Fruit fly (Drosophila melanogaster) whole organism, embryonic: ENCODE data around the gene CG11723.

Experiments used
- CG10543 ChIP-seq: fragments of 200-800 bp; sonication (Bioruptor generic); optimal IDR thresholded peaks from 3 replicates; lab custom pipeline; 2017; ENCODE audit warnings: missing biosample characterization, mild to moderate bottlenecking, missing genetic modification characterization, moderate library complexity
- CG10565 ChIP-seq: fragments of 200-800 bp; sonication (Bioruptor generic); optimal IDR thresholded peaks from 3 replicates; lab custom pipeline; 2016; ENCODE audit warnings: missing biosample characterization, mild to moderate bottlenecking, missing genetic modification characterization
- CG11247 ChIP-seq: fragments of 200-800 bp; sonication (Bioruptor generic); IDR thresholded peaks from 2 replicates; pipeline ENCODE4 v1.3.6; 2022; ENCODE audit warnings: missing biosample characterization, missing genetic modification characterization
- CG12236 ChIP-seq: fragments of 200-800 bp; sonication (Bioruptor generic); optimal IDR thresholded peaks from 2 replicates; lab custom pipeline; 2016; ENCODE audit warnings: missing biosample characterization, missing genetic modification characterization
- CG1233 ChIP-seq: fragments of 200-800 bp; sonication (Bioruptor generic); optimal IDR thresholded peaks from 4 replicates; lab custom pipeline; 2018; ENCODE audit warnings: missing biosample characterization, mild to moderate bottlenecking, missing genetic modification characterization
- CG12391 ChIP-seq: fragments of 200-800 bp; sonication (Bioruptor generic); optimal IDR thresholded peaks from 3 replicates; lab custom pipeline; 2018; ENCODE audit warnings: missing biosample characterization, mild to moderate bottlenecking, missing genetic modification characterization, moderate library complexity
- CG13624 ChIP-seq: fragments of 200-800 bp; sonication (Bioruptor generic); optimal IDR thresholded peaks from 2 replicates; lab custom pipeline; 2016; ENCODE audit warnings: missing biosample characterization, missing genetic modification characterization
- CG16863 ChIP-seq: fragments of 200-800 bp; sonication (Bioruptor generic); optimal IDR thresholded peaks from 3 replicates; lab custom pipeline; 2016; ENCODE audit warnings: missing biosample characterization, missing genetic modification characterization
- CG30020 ChIP-seq: fragments of 200-800 bp; optimal IDR thresholded peaks from 2 replicates; lab custom pipeline; 2019; ENCODE audit warnings: missing biosample characterization, mild to moderate bottlenecking, missing genetic modification characterization, moderate library complexity
- CG31224 ChIP-seq: fragments of 200-800 bp; sonication (Bioruptor generic); IDR thresholded peaks from 2 replicates; pipeline ENCODE4 v1.3.6; 2022; ENCODE audit warnings: missing biosample characterization, missing genetic modification characterization
- CG33213 ChIP-seq: fragments of 200-800 bp; sonication (Bioruptor generic); optimal IDR thresholded peaks from 3 replicates; lab custom pipeline; 2016; ENCODE audit warnings: missing biosample characterization, missing genetic modification characterization
- CG43689 ChIP-seq: fragments of 200-800 bp; sonication (Bioruptor generic); IDR thresholded peaks from 2 replicates; pipeline ENCODE4 v1.3.6; 2022; ENCODE audit warnings: missing biosample characterization, missing genetic modification characterization
- CG5180 ChIP-seq: fragments of 200-800 bp; sonication (Bioruptor generic); optimal IDR thresholded peaks from 3 replicates; lab custom pipeline; 2017; ENCODE audit warnings: missing biosample characterization, missing genetic modification characterization, mild to moderate bottlenecking, moderate library complexity, missing genetic modification reagents
- CG5953 ChIP-seq: fragments of 200-800 bp; sonication (Bioruptor generic); IDR thresholded peaks from 2 replicates; pipeline ENCODE4 v1.3.6; 2022; ENCODE audit warnings: missing biosample characterization, missing genetic modification characterization
- CG6175 ChIP-seq: fragments of 200-800 bp; sonication (Bioruptor generic); IDR thresholded peaks from 3 replicates; pipeline ENCODE4 v1.3.6; 2022; ENCODE audit warnings: missing biosample characterization, missing genetic modification characterization
- CG7556 ChIP-seq: fragments of 200-800 bp; sonication (Bioruptor generic); optimal IDR thresholded peaks from 2 replicates; lab custom pipeline; 2017; ENCODE audit warnings: missing biosample characterization, mild to moderate bottlenecking, missing genetic modification characterization
- CG7963 ChIP-seq: fragments of 200-800 bp; sonication (Bioruptor generic); IDR thresholded peaks from 3 replicates; pipeline ENCODE4 v1.3.6; 2022; ENCODE audit warnings: missing biosample characterization, missing genetic modification characterization; ENCODE audit not compliant: partially characterized antibody
- CG9215 ChIP-seq: fragments of 200-800 bp; sonication (Bioruptor generic); IDR thresholded peaks from 2 replicates; pipeline ENCODE4 v1.3.6; 2022; ENCODE audit warnings: missing biosample characterization, missing genetic modification characterization
- CG9932 ChIP-seq: fragments of 200-800 bp; sonication (Bioruptor generic); IDR thresholded peaks from 2 replicates; pipeline ENCODE4 v1.3.6; 2022; ENCODE audit warnings: missing biosample characterization, missing genetic modification characterization
- Drgx ChIP-seq: fragments of 200-800 bp; sonication (Bioruptor generic); IDR thresholded peaks from 2 replicates; pipeline ENCODE4 v1.3.6; 2022; ENCODE audit warnings: missing biosample characterization, missing genetic modification characterization
- Hr3 ChIP-seq: fragments of 200-800 bp; sonication (Bioruptor generic); optimal IDR thresholded peaks from 3 replicates; lab custom pipeline; 2016; ENCODE audit warnings: missing biosample characterization, missing genetic modification characterization
- Lhr ChIP-seq: fragments of 200-800 bp; sonication (Bioruptor generic); optimal IDR thresholded peaks from 3 replicates; lab custom pipeline; 2017; ENCODE audit warnings: mild to moderate bottlenecking, missing biosample characterization, missing genetic modification reagents, missing genetic modification characterization
- Mrtf ChIP-seq: fragments of 200-800 bp; sonication (Bioruptor generic); IDR thresholded peaks from 3 replicates; pipeline ENCODE4 v1.3.6; 2022; ENCODE audit warnings: missing biosample characterization, missing genetic modification characterization
- NfI ChIP-seq: fragments of 200-800 bp; sonication (Bioruptor generic); optimal IDR thresholded peaks from 3 replicates; lab custom pipeline; 2018; ENCODE audit warnings: missing biosample characterization, mild to moderate bottlenecking, missing genetic modification characterization, moderate library complexity
- Opbp ChIP-seq: fragments of 200-800 bp; sonication (Bioruptor generic); IDR thresholded peaks from 3 replicates; pipeline ENCODE4 v1.3.6; 2022; ENCODE audit warnings: missing biosample characterization, missing genetic modification characterization; ENCODE audit not compliant: partially characterized antibody
- ash1 ChIP-seq: fragments of 200-800 bp; sonication (Bioruptor generic); optimal IDR thresholded peaks from 2 replicates; lab custom pipeline; 2018; ENCODE audit warnings: missing biosample characterization, mild to moderate bottlenecking, missing genetic modification characterization
- chif ChIP-seq, 2 experiments: fragments of 200-800 bp; sonication (Bioruptor generic); optimal IDR thresholded peaks; 3 replicates each; lab custom pipeline; 2016; ENCODE audit warnings: missing biosample characterization in 2 of 2, missing genetic modification characterization in 2 of 2
- corto ChIP-seq: fragments of 200-800 bp; sonication (Bioruptor generic); optimal IDR thresholded peaks from 2 replicates; lab custom pipeline; 2016; ENCODE audit warnings: missing biosample characterization, mild to moderate bottlenecking, missing genetic modification characterization, moderate library complexity
- crc ChIP-seq: fragments of 200-800 bp; sonication (Bioruptor generic); optimal IDR thresholded peaks from 2 replicates; lab custom pipeline; 2016; ENCODE audit warnings: missing biosample characterization, missing genetic modification characterization
- crp ChIP-seq, 2 experiments: fragments of 200-800 bp; sonication (Bioruptor generic); optimal IDR thresholded peaks; 2 replicates in 1 of 2; 3 replicates in 1 of 2; lab custom pipeline; 2017; ENCODE audit warnings: missing biosample characterization in 2 of 2, missing genetic modification characterization in 2 of 2, mild to moderate bottlenecking in 1 of 2, moderate library complexity in 1 of 2
- dimm ChIP-seq: fragments of 200-800 bp; sonication (Bioruptor generic); IDR thresholded peaks from 2 replicates; pipeline ENCODE4 v1.3.6; 2022; ENCODE audit warnings: missing biosample characterization, missing genetic modification characterization
- fd96Cb ChIP-seq: fragments of 200-800 bp; sonication (Bioruptor generic); optimal IDR thresholded peaks from 2 replicates; lab custom pipeline; 2018; ENCODE audit warnings: missing biosample characterization, mild to moderate bottlenecking, missing genetic modification characterization, moderate library complexity
- gt ChIP-seq: fragments of 200-800 bp; sonication (Bioruptor generic); IDR thresholded peaks from 2 replicates; pipeline ENCODE4 v1.3.6; 2022; ENCODE audit warnings: missing biosample characterization, missing genetic modification characterization
- kah ChIP-seq: fragments of 200-800 bp; sonication (Bioruptor generic); optimal IDR thresholded peaks from 2 replicates; lab custom pipeline; 2018; ENCODE audit warnings: missing biosample characterization, mild to moderate bottlenecking, missing genetic modification characterization
- knrl ChIP-seq: fragments of 200-800 bp; sonication (Bioruptor generic); IDR thresholded peaks from 3 replicates; pipeline ENCODE4 v1.3.6; 2022; ENCODE audit warnings: missing biosample characterization, missing genetic modification characterization; ENCODE audit not compliant: partially characterized antibody
- lilli ChIP-seq: fragments of 200-800 bp; sonication (Bioruptor generic); optimal IDR thresholded peaks from 3 replicates; lab custom pipeline; 2016; ENCODE audit warnings: missing biosample characterization, missing genetic modification characterization
- mirr ChIP-seq: fragments of 200-800 bp; sonication (Bioruptor generic); optimal IDR thresholded peaks from 3 replicates; lab custom pipeline; 2018; ENCODE audit warnings: missing biosample characterization, mild to moderate bottlenecking, missing genetic modification characterization
- nom ChIP-seq: fragments of 200-800 bp; sonication (Bioruptor generic); optimal IDR thresholded peaks from 2 replicates; lab custom pipeline; 2017; ENCODE audit warnings: missing biosample characterization, missing genetic modification characterization, mild to moderate bottlenecking, moderate library complexity, missing genetic modification reagents
- oc ChIP-seq: fragments of 200-800 bp; sonication (Bioruptor generic); optimal IDR thresholded peaks from 2 replicates; lab custom pipeline; 2018; ENCODE audit warnings: missing biosample characterization, mild to moderate bottlenecking, missing genetic modification characterization, moderate library complexity
- onecut ChIP-seq: fragments of 200-800 bp; sonication (Bioruptor generic); IDR thresholded peaks from 2 replicates; pipeline ENCODE4 v1.3.6; 2022; ENCODE audit warnings: missing biosample characterization, missing genetic modification characterization
- pho ChIP-seq: fragments of 200-800 bp; sonication (Bioruptor generic); optimal IDR thresholded peaks from 2 replicates; lab custom pipeline; 2016; ENCODE audit warnings: missing biosample characterization, missing genetic modification characterization
- pum ChIP-seq: fragments of 200-800 bp; sonication (Bioruptor generic); optimal IDR thresholded peaks from 2 replicates; lab custom pipeline; 2016; ENCODE audit warnings: missing biosample characterization, missing genetic modification characterization
- pzg ChIP-seq: fragments of 200-800 bp; sonication (Bioruptor generic); optimal IDR thresholded peaks from 3 replicates; lab custom pipeline; 2018; ENCODE audit warnings: missing biosample characterization, mild to moderate bottlenecking, missing genetic modification characterization, moderate library complexity
- row ChIP-seq: fragments of 200-800 bp; sonication (Bioruptor generic); IDR thresholded peaks from 3 replicates; pipeline ENCODE4 v1.3.6; 2022; ENCODE audit warnings: missing biosample characterization, missing genetic modification characterization
- slp2 ChIP-seq: fragments of 200-800 bp; sonication (Bioruptor generic); optimal IDR thresholded peaks from 2 replicates; lab custom pipeline; 2016; ENCODE audit warnings: missing biosample characterization, missing genetic modification characterization
- ssp ChIP-seq: fragments of 200-800 bp; sonication (Bioruptor generic); IDR thresholded peaks from 2 replicates; pipeline ENCODE4 v1.3.6; 2022; ENCODE audit warnings: missing biosample characterization, missing genetic modification characterization
- tap ChIP-seq: fragments of 200-800 bp; optimal IDR thresholded peaks from 3 replicates; lab custom pipeline; 2019; ENCODE audit warnings: missing biosample characterization, mild to moderate bottlenecking, missing genetic modification characterization, moderate library complexity
- tll ChIP-seq, 2 experiments: fragments of 200-800 bp in 1 of 2; fragments of >200 bp in 1 of 2; sonication (Bioruptor generic) in 1 of 2; optimal IDR thresholded peaks; 2 replicates each; lab custom pipeline; 2017 to 2019; ENCODE audit warnings: missing biosample characterization in 2 of 2, missing genetic modification characterization in 2 of 2, mild to moderate bottlenecking in 1 of 2, moderate library complexity in 1 of 2
- wor ChIP-seq: fragments of 200-800 bp; sonication (Bioruptor generic); IDR thresholded peaks from 2 replicates; pipeline ENCODE4 v1.3.6; 2022; ENCODE audit warnings: missing biosample characterization, missing genetic modification characterization
- zen2 ChIP-seq: fragments of 200-800 bp; sonication (Bioruptor generic); IDR thresholded peaks from 3 replicates; pipeline ENCODE4 v1.3.6; 2022; ENCODE audit warnings: missing biosample characterization, missing genetic modification characterization; ENCODE audit not compliant: partially characterized antibody

Gene CG11723

dm6 chr2L:2180120-2180539 is 33.1 kb upstream of the CG11723 start (continued):
- TF ChIP-seq crc (GFP tag; lab: Kevin White, UChicago): peak; percentile 40
- peak; percentile 83 for TF ChIP-seq onecut (GFP tag; lab: Robert Waterston, UW)
- TF ChIP-seq CG5953 (GFP tag; lab: Robert Waterston, UW): peak; percentile 87
- peak in 1 of 2 experiments; percentile 31 for TF ChIP-seq tll (GFP tag; optimal IDR thresholded peaks at IDR 0.05; lab: Kevin White, UChicago)
- no peak for TF ChIP-seq Opbp (GFP tag; lab: Robert Waterston, UW)
- no peak for TF ChIP-seq CG7963
- peak; percentile 94 for TF ChIP-seq CG12391 (tag; lab: Kevin White, UChicago)
- TF ChIP-seq knrl: no peak
- no peak for TF ChIP-seq zen2 (GFP tag; lab: Robert Waterston, UW)
- TF ChIP-seq gt: peak; percentile 67
- peak; percentile 83 for TF ChIP-seq Hr3 (GFP tag; lab: Kevin White, UChicago)
- peak; percentile 79 for TF ChIP-seq NfI (GFP tag; lab: Kevin White, UChicago)
- TF ChIP-seq CG10565 (GFP tag; lab: Kevin White, UChicago): peak; percentile 42
- peak; percentile 76 for TF ChIP-seq ssp (GFP tag; lab: Robert Waterston, UW)
- TF ChIP-seq CG11247: peak; percentile 67
- TF ChIP-seq CG9215 (GFP tag; lab: Robert Waterston, UW): peak; percentile 66
- TF ChIP-seq slp2 (GFP tag; lab: Kevin White, UChicago): peak; percentile 71
- peak; percentile 74 for TF ChIP-seq pum (GFP tag; lab: Kevin White, UChicago)
- TF ChIP-seq Drgx (GFP tag; lab: Robert Waterston, UW): peak; percentile 86
- TF ChIP-seq corto: no peak
- peak; percentile 76 for TF ChIP-seq CG16863
- TF ChIP-seq tap (tag; lab: Kevin White, UChicago): peak; percentile 95
- peak; percentile 78 for TF ChIP-seq nom (GFP tag; lab: Kevin White, UChicago)
- peak; percentile 87 for TF ChIP-seq Mrtf (GFP tag; lab: Robert Waterston, UW)
- TF ChIP-seq pzg (GFP tag; lab: Kevin White, UChicago): no peak
- TF ChIP-seq Lhr: peak; percentile 83
- TF ChIP-seq fd96Cb: peak; percentile 94
- TF ChIP-seq crp (GFP tag; optimal IDR thresholded peaks at IDR 0.05; lab: Kevin White, UChicago): peak in 1 of 2 experiments; percentile 37
- TF ChIP-seq kah (GFP tag; lab: Kevin White, UChicago): peak; percentile 87
- TF ChIP-seq lilli (GFP tag; lab: Kevin White, UChicago): peak; percentile 77
- TF ChIP-seq wor (GFP tag; lab: Robert Waterston, UW): peak; percentile 87
- TF ChIP-seq CG30020: peak; percentile 47
- no peak for TF ChIP-seq ash1 (GFP tag; lab: Kevin White, UChicago)
- TF ChIP-seq mirr: no peak
- peak; percentile 52; the same call in 1 of the 3 replicates for TF ChIP-seq CG6175
- TF ChIP-seq dimm (GFP tag; lab: Robert Waterston, UW): peak; percentile 79
- peak; percentile 60 for TF ChIP-seq CG13624 (GFP tag; lab: Kevin White, UChicago)
- TF ChIP-seq CG9932: peak; percentile 73
- TF ChIP-seq CG7556 (GFP tag; lab: Kevin White, UChicago): peak; percentile 85
- TF ChIP-seq CG31224 (GFP tag; lab: Robert Waterston, UW): peak; percentile 79
- peak; percentile 63 for TF ChIP-seq CG33213 (GFP tag; lab: Kevin White, UChicago)
- peak; percentile 87 for TF ChIP-seq row
- TF ChIP-seq CG10543 (GFP tag; lab: Kevin White, UChicago): peak; percentile 10
- peak; percentile 78 for TF ChIP-seq CG5180 (GFP tag; lab: Kevin White, UChicago)
- peak; percentile 94 for TF ChIP-seq oc
- TF ChIP-seq CG12236 (GFP tag; lab: Kevin White, UChicago): peak; percentile 44
- peak; percentile 85 for TF ChIP-seq CG1233 (GFP tag; lab: Kevin White, UChicago)
- peak; percentile 57; the same call in 1 of the 2 replicates for TF ChIP-seq CG43689 (GFP tag; lab: Robert Waterston, UW)
- peak; percentile 57 for TF ChIP-seq pho (GFP tag; lab: Kevin White, UChicago)
- peak; percentile 79 to 83 for TF ChIP-seq chif (GFP tag; optimal IDR thresholded peaks at IDR 0.05; lab: Kevin White, UChicago)
